Fruit fly (Drosophila melanogaster): ENCODE measurements around the gene CG32669.
A peak's percentile ranks its signal among the peaks of the same experiment; 100 is the strongest.

Gene CG32669

dm6 chrX:10832369-10832768 is 12.5 kb downstream of the CG32669 start (continued):
- TF ChIP-seq kni (GFP tag; optimal IDR thresholded peaks at IDR 0.05), result no peak
- TF ChIP-seq dan (GFP tag; IDR thresholded peaks at IDR 0.05), result no peak
- TF ChIP-seq CG42726 (GFP tag; IDR thresholded peaks at IDR 0.05; ENCODE audit: partially characterized antibody), result peak; percentile 82
- TF ChIP-seq cwo (GFP tag; optimal IDR thresholded peaks at IDR 0.05), result no peak
- no peak for TF ChIP-seq Spps (tag; optimal IDR thresholded peaks at IDR 0.05)
- no peak for TF ChIP-seq wdn (GFP tag; IDR thresholded peaks at IDR 0.05)
- TF ChIP-seq sna (GFP tag; IDR thresholded peaks at IDR 0.05; ENCODE audit: partially characterized antibody), result no peak
- 0 out of 3 replicates have a peak, but pooled peaks have one; percentile 20 for TF ChIP-seq row (GFP tag; IDR thresholded peaks at IDR 0.05)
- TF ChIP-seq prd (optimal IDR thresholded peaks at IDR 0.05), result no peak
- TF ChIP-seq prd (GFP tag; IDR thresholded peaks at IDR 0.05), result peak; percentile 64
- peak; percentile 20 for TF ChIP-seq Usf (GFP tag; optimal IDR thresholded peaks at IDR 0.05)
- no peak for TF ChIP-seq abd-A (tag; optimal IDR thresholded peaks at IDR 0.05)
- no peak for TF ChIP-seq CG6854 (GFP tag; optimal IDR thresholded peaks at IDR 0.05)
- peak; percentile 92 for TF ChIP-seq CG8290 (GFP tag; optimal IDR thresholded peaks at IDR 0.05)
- TF ChIP-seq CG8290 (tag; optimal IDR thresholded peaks at IDR 0.05), result peak in 1 of 2 experiments; percentile 84
- peak; percentile 18 for TF ChIP-seq cato (GFP tag; optimal IDR thresholded peaks at IDR 0.05; ENCODE audit: borderline replicate concordance)
- TF ChIP-seq slp2 (GFP tag; optimal IDR thresholded peaks at IDR 0.05), result peak; percentile 37
- TF ChIP-seq hb (GFP tag; IDR thresholded peaks at IDR 0.05; ENCODE audit: partially characterized antibody), result no peak
- no peak for TF ChIP-seq Nf-YA (GFP tag; IDR thresholded peaks at IDR 0.05)
- TF ChIP-seq BtbVII (GFP tag; optimal IDR thresholded peaks at IDR 0.05), result peak; percentile 22
- peak; percentile 42 for TF ChIP-seq CG13424 (tag; optimal IDR thresholded peaks at IDR 0.05)
- peak; percentile 20 for TF ChIP-seq Six4 (GFP tag; optimal IDR thresholded peaks at IDR 0.05)
- TF ChIP-seq CG18476 (GFP tag; optimal IDR thresholded peaks at IDR 0.05), result peak; percentile 34
- peak; percentile 65 for TF ChIP-seq CG1024 (GFP tag; IDR thresholded peaks at IDR 0.05)
- TF ChIP-seq phol (tag; optimal IDR thresholded peaks at IDR 0.05), result peak; percentile 58
- TF ChIP-seq shn (GFP tag; optimal IDR thresholded peaks at IDR 0.05), result peak; percentile 47
- TF ChIP-seq CG18011 (GFP tag; optimal IDR thresholded peaks at IDR 0.05), result no peak
- TF ChIP-seq CG12744 (GFP tag; optimal IDR thresholded peaks at IDR 0.05), result peak; percentile 46
- peak; percentile 49 for TF ChIP-seq Fer1 (GFP tag; optimal IDR thresholded peaks at IDR 0.05)
- TF ChIP-seq da (GFP tag; optimal IDR thresholded peaks at IDR 0.05), result peak; percentile 12
- no peak for TF ChIP-seq cad (GFP tag; optimal IDR thresholded peaks at IDR 0.05)
- peak; percentile 61 for TF ChIP-seq HmgZ (tag; optimal IDR thresholded peaks at IDR 0.05)
- TF ChIP-seq CG31388 (GFP tag; optimal IDR thresholded peaks at IDR 0.05), result peak; percentile 17
- peak; percentile 53 for TF ChIP-seq chn (GFP tag; optimal IDR thresholded peaks at IDR 0.05)
- TF ChIP-seq CG11695 (GFP tag; IDR thresholded peaks at IDR 0.05), result no peak
- peak; percentile 13 for TF ChIP-seq Dp (GFP tag; optimal IDR thresholded peaks at IDR 0.05)
- TF ChIP-seq CG8944 (GFP tag; optimal IDR thresholded peaks at IDR 0.05), result peak; percentile 54
- no peak for TF ChIP-seq Nf-YB (GFP tag; optimal IDR thresholded peaks at IDR 0.05)
- TF ChIP-seq ac (GFP tag; optimal IDR thresholded peaks at IDR 0.05), result no peak
- no peak for TF ChIP-seq br (optimal IDR thresholded peaks at IDR 0.05)
- TF ChIP-seq sob (GFP tag; IDR thresholded peaks at IDR 0.05), result peak; percentile 68; the same call in 1 of the 2 replicates
- peak; percentile 41 for TF ChIP-seq maf-S (GFP tag; optimal IDR thresholded peaks at IDR 0.05)
- TF ChIP-seq CG6254 (GFP tag; optimal IDR thresholded peaks at IDR 0.05), result no peak
- 0 out of 3 replicates have a peak, but pooled peaks have one; percentile 8 for TF ChIP-seq sr (GFP tag; IDR thresholded peaks at IDR 0.05)
- TF ChIP-seq scrt (GFP tag; optimal IDR thresholded peaks at IDR 0.05), result peak; percentile 13
- peak; percentile 9 for TF ChIP-seq tio (GFP tag; optimal IDR thresholded peaks at IDR 0.05)
- TF ChIP-seq Jarid2 (GFP tag; optimal IDR thresholded peaks at IDR 0.05), result no peak
- TF ChIP-seq Doc2 (GFP tag; IDR thresholded peaks at IDR 0.05), result no peak
- peak; percentile 98 for TF ChIP-seq Ets65A (GFP tag)
- peak; percentile 67 for TF ChIP-seq bcd (GFP tag; optimal IDR thresholded peaks at IDR 0.05)
- TF ChIP-seq onecut (GFP tag; IDR thresholded peaks at IDR 0.05), result peak; percentile 55
- peak; percentile 19 for TF ChIP-seq CG9727 (GFP tag; optimal IDR thresholded peaks at IDR 0.05)

Measured in whole organism, embryonic.